Fruit fly (Drosophila melanogaster) whole organism, embryonic: ENCODE results near the gene Atpalpha.

Experiments used
- Abd-B ChIP-seq: fragments of 200-800 bp; sonication (Bioruptor generic); optimal IDR thresholded peaks from 2 replicates; lab custom pipeline; 2018; ENCODE audit warnings: missing biosample characterization, mild to moderate bottlenecking, missing genetic modification characterization, moderate library complexity
- Atf-2 ChIP-seq: fragments of 200-800 bp; sonication (Bioruptor generic); optimal IDR thresholded peaks from 2 replicates; lab custom pipeline; 2016; ENCODE audit warnings: missing biosample characterization, missing genetic modification characterization
- CG10462 ChIP-seq: fragments of 200-800 bp; sonication (Bioruptor generic); optimal IDR thresholded peaks from 2 replicates; lab custom pipeline; 2016; ENCODE audit warnings: missing biosample characterization, missing genetic modification characterization
- CG10979 ChIP-seq: fragments of 200-800 bp; sonication (Bioruptor generic); optimal IDR thresholded peaks from 2 replicates; lab custom pipeline; 2018; ENCODE audit warnings: missing biosample characterization, mild to moderate bottlenecking, missing genetic modification characterization, moderate library complexity
- CG13287 ChIP-seq: fragments of 200-800 bp; sonication (Bioruptor generic); IDR thresholded peaks from 2 replicates; pipeline ENCODE4 v1.3.6; 2022; ENCODE audit warnings: missing biosample characterization, missing genetic modification characterization; ENCODE audit not compliant: partially characterized antibody
- CG13894 ChIP-seq: fragments of 200-800 bp; sonication (Bioruptor generic); optimal IDR thresholded peaks from 3 replicates; lab custom pipeline; 2018; ENCODE audit warnings: missing biosample characterization, mild to moderate bottlenecking, missing genetic modification characterization, moderate library complexity
- CG14667 ChIP-seq: fragments of 200-800 bp; sonication (Bioruptor generic); IDR thresholded peaks from 2 replicates; pipeline ENCODE4 v1.3.6; 2022; ENCODE audit warnings: missing biosample characterization, missing genetic modification characterization
- CG14965 ChIP-seq: fragments of 200-800 bp; sonication (Bioruptor generic); optimal IDR thresholded peaks from 2 replicates; lab custom pipeline; 2016; ENCODE audit warnings: missing biosample characterization, missing genetic modification characterization, borderline replicate concordance
- CG15269 ChIP-seq: fragments of 200-800 bp; sonication (Bioruptor generic); optimal IDR thresholded peaks from 2 replicates; lab custom pipeline; 2018; ENCODE audit warnings: missing biosample characterization, mild to moderate bottlenecking, missing genetic modification characterization, moderate library complexity
- CG17186 ChIP-seq: fragments of 200-800 bp; sonication (Bioruptor generic); optimal IDR thresholded peaks from 3 replicates; lab custom pipeline; 2017; ENCODE audit warnings: missing biosample characterization, missing genetic modification reagents, missing genetic modification characterization
- CG18599 ChIP-seq: fragments of 200-800 bp; sonication (Bioruptor generic); optimal IDR thresholded peaks from 3 replicates; lab custom pipeline; 2017; ENCODE audit warnings: missing biosample characterization, missing genetic modification characterization, mild to moderate bottlenecking, moderate library complexity, missing genetic modification reagents
- CG2889 ChIP-seq: fragments of 200-800 bp; sonication (Bioruptor generic); IDR thresholded peaks from 3 replicates; pipeline ENCODE4 v1.3.6; 2022; ENCODE audit warnings: missing biosample characterization, missing genetic modification characterization
- CG31365 ChIP-seq: fragments of 200-800 bp; sonication (Bioruptor generic); optimal IDR thresholded peaks from 2 replicates; lab custom pipeline; 2018; ENCODE audit warnings: missing biosample characterization, mild to moderate bottlenecking, missing genetic modification characterization
- CG3163 ChIP-seq: fragments of 200-800 bp; sonication (Bioruptor generic); optimal IDR thresholded peaks from 3 replicates; lab custom pipeline; 2016; ENCODE audit warnings: missing biosample characterization, missing genetic modification characterization
- CG3847 ChIP-seq: fragments of 200-800 bp; sonication (Bioruptor generic); IDR thresholded peaks from 2 replicates; pipeline ENCODE4 v1.3.6; 2022; ENCODE audit warnings: missing biosample characterization, missing genetic modification characterization
- CG4360 ChIP-seq: fragments of 200-800 bp; sonication (Bioruptor generic); IDR thresholded peaks from 2 replicates; pipeline ENCODE4 v1.3.6; 2022; ENCODE audit warnings: missing biosample characterization, missing genetic modification characterization
- CG4424 ChIP-seq: fragments of 200-800 bp; sonication (Bioruptor generic); optimal IDR thresholded peaks from 3 replicates; lab custom pipeline; 2016; ENCODE audit warnings: missing biosample characterization, missing genetic modification characterization
- CG5245 ChIP-seq: fragments of 200-800 bp; sonication (Bioruptor generic); optimal IDR thresholded peaks from 3 replicates; lab custom pipeline; 2016; ENCODE audit warnings: missing biosample characterization, missing genetic modification characterization
- CG6272 ChIP-seq: fragments of 200-800 bp; sonication (Bioruptor generic); IDR thresholded peaks from 2 replicates; pipeline ENCODE4 v1.3.6; 2022; ENCODE audit warnings: missing biosample characterization, missing genetic modification characterization
- CG7372 ChIP-seq: fragments of 200-800 bp; sonication (Bioruptor generic); IDR thresholded peaks from 2 replicates; pipeline ENCODE4 v1.3.6; 2022; ENCODE audit warnings: missing biosample characterization, missing genetic modification characterization
- CG7963 ChIP-seq: fragments of 200-800 bp; sonication (Bioruptor generic); IDR thresholded peaks from 3 replicates; pipeline ENCODE4 v1.3.6; 2022; ENCODE audit warnings: missing biosample characterization, missing genetic modification characterization; ENCODE audit not compliant: partially characterized antibody
- CG8924 ChIP-seq: fragments of 200-800 bp; optimal IDR thresholded peaks from 3 replicates; lab custom pipeline; 2019; ENCODE audit warnings: missing biosample characterization, mild to moderate bottlenecking, missing genetic modification characterization, moderate library complexity
- CG9932 ChIP-seq: fragments of 200-800 bp; sonication (Bioruptor generic); IDR thresholded peaks from 2 replicates; pipeline ENCODE4 v1.3.6; 2022; ENCODE audit warnings: missing biosample characterization, missing genetic modification characterization
- D ChIP-seq, 2 experiments: fragments of 200-800 bp in 1 of 2; fragments of >200 bp in 1 of 2; sonication (Bioruptor generic) in 1 of 2; optimal IDR thresholded peaks; 2 replicates in 1 of 2; 3 replicates in 1 of 2; lab custom pipeline; 2017; ENCODE audit warnings: mild to moderate bottlenecking in 1 of 2, missing biosample characterization in 1 of 2, missing genetic modification characterization in 1 of 2, missing genetic modification reagents in 1 of 2
- Drgx ChIP-seq: fragments of 200-800 bp; sonication (Bioruptor generic); IDR thresholded peaks from 2 replicates; pipeline ENCODE4 v1.3.6; 2022; ENCODE audit warnings: missing biosample characterization, missing genetic modification characterization
- Hsf ChIP-seq: fragments of 200-800 bp; sonication (Bioruptor generic); optimal IDR thresholded peaks from 3 replicates; lab custom pipeline; 2016; ENCODE audit warnings: missing biosample characterization, missing genetic modification characterization
- Mes4 ChIP-seq: fragments of 200-800 bp; sonication (Bioruptor generic); optimal IDR thresholded peaks from 2 replicates; lab custom pipeline; 2016; ENCODE audit warnings: missing biosample characterization, missing genetic modification characterization
- Rfx ChIP-seq: fragments of 200-800 bp; sonication (Bioruptor generic); IDR thresholded peaks from 2 replicates; pipeline ENCODE4 v1.3.6; 2022; ENCODE audit warnings: missing biosample characterization, missing genetic modification characterization
- Six4 ChIP-seq: fragments of 200-800 bp; sonication (Bioruptor generic); optimal IDR thresholded peaks from 2 replicates; lab custom pipeline; 2016; ENCODE audit warnings: missing biosample characterization, missing genetic modification characterization
- Sox100B ChIP-seq: fragments of 200-800 bp; sonication (Bioruptor generic); optimal IDR thresholded peaks from 3 replicates; lab custom pipeline; 2018; ENCODE audit warnings: missing biosample characterization, mild to moderate bottlenecking, missing genetic modification characterization
- Sry-δ ChIP-seq: fragments of 200-800 bp; sonication (Bioruptor generic); optimal IDR thresholded peaks from 2 replicates; lab custom pipeline; 2016; ENCODE audit warnings: missing biosample characterization, missing genetic modification characterization
- Trl ChIP-seq, 3 experiments: fragments of >200 bp in 2 of 3; fragments of 200-800 bp in 1 of 3; sonication (Bioruptor generic) in 1 of 3; optimal IDR thresholded peaks; 2 replicates in 1 of 3; 3 replicates in 2 of 3; lab custom pipeline; 2016 to 2017; ENCODE audit warnings: missing biosample characterization in 1 of 3, missing genetic modification characterization in 1 of 3
- Vsx1 ChIP-seq: fragments of 200-800 bp; sonication (Bioruptor generic); optimal IDR thresholded peaks from 2 replicates; lab custom pipeline; 2017; ENCODE audit warnings: missing biosample characterization, mild to moderate bottlenecking, missing genetic modification characterization, missing genetic modification reagents
- amos ChIP-seq: fragments of 200-800 bp; sonication (Bioruptor generic); IDR thresholded peaks from 2 replicates; pipeline ENCODE4 v1.3.6; 2022; ENCODE audit warnings: missing biosample characterization, missing genetic modification characterization; ENCODE audit not compliant: partially characterized antibody
- ato ChIP-seq: fragments of 200-800 bp; sonication (Bioruptor generic); IDR thresholded peaks from 2 replicates; pipeline ENCODE4 v1.3.6; 2022; ENCODE audit warnings: missing biosample characterization, missing genetic modification characterization; ENCODE audit not compliant: partially characterized antibody
- bsh ChIP-seq, 2 experiments: fragments of 200-800 bp; sonication (Bioruptor generic); optimal IDR thresholded peaks; 2 replicates each; lab custom pipeline; 2017 to 2018; ENCODE audit warnings: mild to moderate bottlenecking in 2 of 2, missing biosample characterization in 2 of 2, missing genetic modification characterization in 2 of 2, moderate library complexity in 1 of 2
- disco-r ChIP-seq: fragments of 200-800 bp; sonication (Bioruptor generic); optimal IDR thresholded peaks from 2 replicates; lab custom pipeline; 2016; ENCODE audit warnings: missing biosample characterization, missing genetic modification characterization
- dpn ChIP-seq, 2 experiments: fragments of 200-800 bp; sonication (Bioruptor generic); optimal IDR thresholded peaks; 3 replicates each; lab custom pipeline; 2016; ENCODE audit warnings: missing biosample characterization in 2 of 2, missing genetic modification characterization in 2 of 2
- gsb ChIP-seq: fragments of 200-800 bp; sonication (Bioruptor generic); IDR thresholded peaks from 2 replicates; pipeline ENCODE4 v1.3.6; 2022; ENCODE audit warnings: missing biosample characterization, missing genetic modification characterization
- her ChIP-seq: fragments of 200-800 bp; sonication (Bioruptor generic); optimal IDR thresholded peaks from 2 replicates; lab custom pipeline; 2016; ENCODE audit warnings: missing biosample characterization, missing genetic modification characterization
- ind ChIP-seq: fragments of 200-800 bp; sonication (Bioruptor generic); optimal IDR thresholded peaks from 3 replicates; lab custom pipeline; 2016; ENCODE audit warnings: missing biosample characterization, missing genetic modification characterization
- prd ChIP-seq, 3 experiments: fragments of >200 bp in 2 of 3; fragments of 200-800 bp in 1 of 3; sonication (Bioruptor generic) in 1 of 3; optimal IDR thresholded peaks in 2 of 3; IDR thresholded peaks in 1 of 3; 2 replicates in 2 of 3; 3 replicates in 1 of 3; pipeline versions ENCODE4 v1.3.6 to Lab custom; 2017 to 2022; ENCODE audit warnings: missing biosample characterization in 1 of 3, missing genetic modification characterization in 1 of 3
- toy ChIP-seq: fragments of 200-800 bp; sonication (Bioruptor generic); IDR thresholded peaks from 2 replicates; pipeline ENCODE4 v1.3.6; 2022; ENCODE audit warnings: missing biosample characterization, missing genetic modification characterization
- tup ChIP-seq: fragments of 200-800 bp; sonication (Bioruptor generic); optimal IDR thresholded peaks from 2 replicates; lab custom pipeline; 2016; ENCODE audit warnings: missing biosample characterization, mild to moderate bottlenecking, missing genetic modification characterization, moderate library complexity
- tx ChIP-seq: fragments of 200-800 bp; sonication (Bioruptor generic); optimal IDR thresholded peaks from 2 replicates; lab custom pipeline; 2016; ENCODE audit warnings: missing biosample characterization, missing genetic modification characterization
- vvl ChIP-seq: fragments of 200-800 bp; sonication (Bioruptor generic); IDR thresholded peaks from 2 replicates; pipeline ENCODE4 v1.3.6; 2022; ENCODE audit warnings: missing biosample characterization, missing genetic modification characterization
- yki ChIP-seq: fragments of >200 bp; optimal IDR thresholded peaks from 3 replicates; lab custom pipeline; 2018
- zfh2 ChIP-seq: fragments of 200-800 bp; sonication (Bioruptor generic); optimal IDR thresholded peaks from 2 replicates; lab custom pipeline; 2016; ENCODE audit warnings: missing biosample characterization, missing genetic modification characterization

Atpalpha gene

dm6 chr3R:21017464-21018080 is 69.1 kb downstream of the Atpalpha start, which contains the start of gene Rlip (continued):
- peak; percentile 70 for TF ChIP-seq CG8924 (tag; lab: Kevin White, UChicago)
- peak; percentile 79 for TF ChIP-seq CG13287 (GFP tag; lab: Robert Waterston, UW)
- no peak for TF ChIP-seq bsh (GFP tag; optimal IDR thresholded peaks at IDR 0.05; lab: Kevin White, UChicago)
- peak; percentile 59 for TF ChIP-seq CG17186
- peak; percentile 54 for TF ChIP-seq Hsf (GFP tag; lab: Kevin White, UChicago)
- peak; percentile 62 for TF ChIP-seq Sry-δ (GFP tag; lab: Kevin White, UChicago)
- TF ChIP-seq Vsx1, result no peak
- TF ChIP-seq CG14667, result no peak
- TF ChIP-seq CG7963, result 0 out of 3 replicates have a peak, but pooled peaks have one; percentile 41
- TF ChIP-seq CG4424 (GFP tag; lab: Kevin White, UChicago), result peak; percentile 47
- peak; percentile 9 for TF ChIP-seq CG13894 (tag; lab: Kevin White, UChicago)
- TF ChIP-seq vvl (GFP tag; lab: Robert Waterston, UW), result peak; percentile 68
- TF ChIP-seq Six4, result peak; percentile 12
- peak; percentile 48 for TF ChIP-seq Abd-B
- TF ChIP-seq D (optimal IDR thresholded peaks at IDR 0.05; lab: Kevin White, UChicago), result no peak
- TF ChIP-seq D (GFP tag; optimal IDR thresholded peaks at IDR 0.05; lab: Kevin White, UChicago), result no peak
- TF ChIP-seq zfh2, result peak; percentile 55
- no peak for TF ChIP-seq Mes4 (GFP tag; lab: Kevin White, UChicago)
- no peak for TF ChIP-seq toy
- peak; percentile 41 for TF ChIP-seq ind
- TF ChIP-seq prd (optimal IDR thresholded peaks at IDR 0.05; lab: Kevin White, UChicago), result no peak
- peak; percentile 37; the same call in 1 of the 3 replicates for TF ChIP-seq prd (GFP tag; IDR thresholded peaks at IDR 0.05; lab: Robert Waterston, UW)
- no peak for TF ChIP-seq Sox100B (GFP tag; lab: Kevin White, UChicago)
- TF ChIP-seq amos (GFP tag; lab: Robert Waterston, UW), result peak; percentile 77
- TF ChIP-seq CG5245 (GFP tag; lab: Kevin White, UChicago), result peak; percentile 53
- TF ChIP-seq CG2889 (GFP tag; lab: Robert Waterston, UW), result no peak
- peak; percentile 9 for TF ChIP-seq CG15269 (tag; lab: Kevin White, UChicago)
- peak; percentile 28 for TF ChIP-seq her
- peak; percentile 33; the same call in 1 of the 2 replicates for TF ChIP-seq Drgx (GFP tag; lab: Robert Waterston, UW)
- no peak for TF ChIP-seq CG31365
- no peak for TF ChIP-seq CG10462
- TF ChIP-seq CG7372 (GFP tag; lab: Robert Waterston, UW), result no peak
- peak; percentile 58; the same call in 1 of the 2 replicates for TF ChIP-seq ato (GFP tag; lab: Robert Waterston, UW)
- no peak for TF ChIP-seq yki (lab: Kevin White, UChicago)
- TF ChIP-seq CG4360 (GFP tag; lab: Robert Waterston, UW), result no peak
- TF ChIP-seq CG3163 (GFP tag; lab: Kevin White, UChicago), result peak; percentile 14
- peak; percentile 36 for TF ChIP-seq tup (GFP tag; lab: Kevin White, UChicago)
- peak; percentile 82 for TF ChIP-seq Rfx (GFP tag; lab: Robert Waterston, UW)
- TF ChIP-seq disco-r (GFP tag; lab: Kevin White, UChicago), result peak; percentile 1
- TF ChIP-seq dpn (GFP tag; optimal IDR thresholded peaks at IDR 0.05; lab: Kevin White, UChicago), result peak; percentile 48 to 80
- peak; percentile 16 for TF ChIP-seq tx (GFP tag; lab: Kevin White, UChicago)
- no peak for TF ChIP-seq gsb (GFP tag; lab: Robert Waterston, UW)
- TF ChIP-seq CG10979 (tag; lab: Kevin White, UChicago), result no peak
- TF ChIP-seq CG6272 (GFP tag; lab: Robert Waterston, UW), result no peak; the same call in 1 of the 2 replicates
- no peak for TF ChIP-seq Trl (optimal IDR thresholded peaks at IDR 0.05; lab: Kevin White, UChicago)
- peak; percentile 75 for TF ChIP-seq Trl (GFP tag; optimal IDR thresholded peaks at IDR 0.05; lab: Kevin White, UChicago)
- peak; percentile 15 for TF ChIP-seq Atf-2 (GFP tag; lab: Kevin White, UChicago)
- no peak for TF ChIP-seq CG14965 (GFP tag; lab: Kevin White, UChicago)
- peak; percentile 35 for TF ChIP-seq CG18599 (GFP tag; lab: Kevin White, UChicago)
- peak; percentile 84 for TF ChIP-seq CG9932 (GFP tag; lab: Robert Waterston, UW)
- TF ChIP-seq CG3847 (GFP tag; lab: Robert Waterston, UW), result peak; percentile 61
